Worm (Caenorhabditis elegans): ENCODE results near the gene rhi-1.

rhi-1 gene

ce11 chrX:4524844-4525243 is 16.5 kb downstream of the rhi-1 start:
- TF ChIP-seq nhr-237 (tag; optimal IDR thresholded peaks at IDR 0.05) (no peak), drap-1 (GFP tag; optimal IDR thresholded peaks at IDR 0.05) (no peak), flh-1 (GFP tag; optimal IDR thresholded peaks at IDR 0.05) (no peak), ztf-11 (tag; optimal IDR thresholded peaks at IDR 0.05) (no peak), mls-2 (tag; optimal IDR thresholded peaks at IDR 0.05) (no peak), zip-8 (tag; optimal IDR thresholded peaks at IDR 0.05) (no peak), lin-32 (GFP tag; optimal IDR thresholded peaks at IDR 0.05) (no peak), mab-5 (tag; optimal IDR thresholded peaks at IDR 0.05) (no peak), nhr-76 (tag; optimal IDR thresholded peaks at IDR 0.05) (no peak), unc-62 (GFP tag; optimal IDR thresholded peaks at IDR 0.05) (no peak), sem-2 (GFP tag; optimal IDR thresholded peaks at IDR 0.05) (no peak), nhr-28 (tag; optimal IDR thresholded peaks at IDR 0.05) (no peak), M03D4.4 (tag; optimal IDR thresholded peaks at IDR 0.05) (no peak), sptf-1 (tag; optimal IDR thresholded peaks at IDR 0.05) (no peak), lin-13 (tag; optimal IDR thresholded peaks at IDR 0.05) (no peak), lsy-2 (tag; optimal IDR thresholded peaks at IDR 0.05) (no peak), elt-1 (tag; optimal IDR thresholded peaks at IDR 0.05; ENCODE audit: borderline replicate concordance, insufficient read depth) (no peak), ceh-43 (GFP tag; optimal IDR thresholded peaks at IDR 0.05) (no peak), mep-1 (tag; optimal IDR thresholded peaks at IDR 0.05) (no peak)

- TF ChIP-seq unc-120 (tag; optimal IDR thresholded peaks at IDR 0.05; ENCODE audit: poor library complexity, severe bottlenecking) (no peak), bed-3 (GFP tag; optimal IDR thresholded peaks at IDR 0.05) (no peak), nhr-28 (tag; optimal IDR thresholded peaks at IDR 0.05) (no peak), mab-5 (tag; optimal IDR thresholded peaks at IDR 0.05) (no peak), M03D4.4 (tag; optimal IDR thresholded peaks at IDR 0.05) (no peak), ceh-39 (tag; optimal IDR thresholded peaks at IDR 0.05) (no peak), zip-8 (tag; optimal IDR thresholded peaks at IDR 0.05) (no peak), nhr-2 (tag; optimal IDR thresholded peaks at IDR 0.05) (no peak), unc-39 (tag; optimal IDR thresholded peaks at IDR 0.05) (no peak), ceh-43 (GFP tag; optimal IDR thresholded peaks at IDR 0.05) (no peak), pha-4 (tag; optimal IDR thresholded peaks at IDR 0.05) (no peak), sem-2 (GFP tag; optimal IDR thresholded peaks at IDR 0.05) (no peak), unc-62 (GFP tag; optimal IDR thresholded peaks at IDR 0.05) (no peak), elt-3 (tag; optimal IDR thresholded peaks at IDR 0.05) (no peak)
Measured at ce11 chrX:4526412-4526811, 18.1 kb downstream of the rhi-1 start.

ce11 chrX:4528905-4529304 is 20.6 kb downstream of the rhi-1 start:
- TF ChIP-seq snpc-4 (tag; optimal IDR thresholded peaks at IDR 0.05) (no peak), bed-3 (GFP tag; optimal IDR thresholded peaks at IDR 0.05) (no peak), lin-13 (tag; optimal IDR thresholded peaks at IDR 0.05) (no peak), elt-1 (tag; optimal IDR thresholded peaks at IDR 0.05; ENCODE audit: borderline replicate concordance, insufficient read depth) (peak; percentile 76), sptf-1 (tag; optimal IDR thresholded peaks at IDR 0.05) (no peak)

- no peak for TF ChIP-seq lsy-2 (tag; optimal IDR thresholded peaks at IDR 0.05)
- TF ChIP-seq elt-3 (tag; optimal IDR thresholded peaks at IDR 0.05), result no peak
- no peak for TF ChIP-seq ces-1 (GFP tag; optimal IDR thresholded peaks at IDR 0.05)
- no peak for TF ChIP-seq ceh-39 (tag; optimal IDR thresholded peaks at IDR 0.05)
- no peak for TF ChIP-seq tbx-8 (GFP tag; optimal IDR thresholded peaks at IDR 0.05)
- no peak for TF ChIP-seq ztf-11 (tag; optimal IDR thresholded peaks at IDR 0.05)
- no peak for TF ChIP-seq mab-5 (tag; optimal IDR thresholded peaks at IDR 0.05)
- TF ChIP-seq sptf-1 (tag; optimal IDR thresholded peaks at IDR 0.05), result no peak
- no peak for TF ChIP-seq lin-13 (tag; optimal IDR thresholded peaks at IDR 0.05)
- no peak for TF ChIP-seq pha-4 (tag; optimal IDR thresholded peaks at IDR 0.05)
- no peak for TF ChIP-seq drap-1 (GFP tag; optimal IDR thresholded peaks at IDR 0.05)
- TF ChIP-seq sem-2 (GFP tag; optimal IDR thresholded peaks at IDR 0.05), result no peak
- TF ChIP-seq nhr-12 (tag; optimal IDR thresholded peaks at IDR 0.05), result no peak
- no peak for TF ChIP-seq ham-2 (GFP tag; optimal IDR thresholded peaks at IDR 0.05)
- no peak for TF ChIP-seq ceh-83 (GFP tag; optimal IDR thresholded peaks at IDR 0.05)
- no peak for TF ChIP-seq lin-32 (GFP tag; optimal IDR thresholded peaks at IDR 0.05)
- no peak for TF ChIP-seq blmp-1 (tag; optimal IDR thresholded peaks at IDR 0.05)
- no peak for TF ChIP-seq snpc-4 (tag; optimal IDR thresholded peaks at IDR 0.05)
- TF ChIP-seq mls-2 (tag; optimal IDR thresholded peaks at IDR 0.05), result no peak
- no peak for TF ChIP-seq unc-62 (GFP tag; optimal IDR thresholded peaks at IDR 0.05)
Measured at ce11 chrX:4530426-4531044, 22.2 kb downstream of the rhi-1 start.

Measured in whole organism, mixed stage, embryonic.